Worm (Caenorhabditis elegans): ENCODE data around the gene mec-9.

ce11 chrV:9889629-9890028 lies 25.3 kb downstream of the mec-9 start, which contains the start of gene fshr-1:
- TF ChIP-seq dao-5 (tag; optimal IDR thresholded peaks at IDR 0.05) (no peak), him-1 (tag; optimal IDR thresholded peaks at IDR 0.05) (no peak)

All from whole organism, L4/young adult.